Fruit fly (Drosophila melanogaster): ENCODE measurements around the gene Cpr97Eb.

Cpr97Eb gene

dm6 chr3R:27131408-27131807 lies 40.5 kb upstream of the Cpr97Eb start (continued):
- TF ChIP-seq lilli (GFP tag; optimal IDR thresholded peaks at IDR 0.05) (peak; percentile 25), Ravus (GFP tag; IDR thresholded peaks at IDR 0.05) (no peak), Asciz (GFP tag; optimal IDR thresholded peaks at IDR 0.05) (peak; percentile 35), CoRest (tag; optimal IDR thresholded peaks at IDR 0.05) (peak; percentile 1), CG11085 (GFP tag; IDR thresholded peaks at IDR 0.05) (peak; percentile 46; the same call in 1 of the 2 replicates), lov (optimal IDR thresholded peaks at IDR 0.05) (no peak), lov (GFP tag; IDR thresholded peaks at IDR 0.05) (no peak), CTCF (GFP tag; optimal IDR thresholded peaks at IDR 0.05) (no peak), CG4424 (GFP tag; optimal IDR thresholded peaks at IDR 0.05) (no peak), CG12769 (tag; optimal IDR thresholded peaks at IDR 0.05) (peak; percentile 89), CG6854 (GFP tag; optimal IDR thresholded peaks at IDR 0.05) (peak; percentile 27), cas (GFP tag; IDR thresholded peaks at IDR 0.05) (no peak), odd (GFP tag; optimal IDR thresholded peaks at IDR 0.05) (peak; percentile 36), lmd (GFP tag; IDR thresholded peaks at IDR 0.05) (peak; percentile 28; the same call in 1 of the 2 replicates), mirr (GFP tag; optimal IDR thresholded peaks at IDR 0.05) (peak; percentile 54), Rx (GFP tag; IDR thresholded peaks at IDR 0.05) (no peak), CG16813 (GFP tag; IDR thresholded peaks at IDR 0.05; ENCODE audit: partially characterized antibody) (no peak), nerfin-2 (GFP tag; IDR thresholded peaks at IDR 0.05; ENCODE audit: partially characterized antibody) (no peak), sc (optimal IDR thresholded peaks at IDR 0.05) (no peak), sc (GFP tag; optimal IDR thresholded peaks at IDR 0.05) (no peak), toy (GFP tag; IDR thresholded peaks at IDR 0.05) (peak; percentile 56; the same call in 1 of the 2 replicates), H2.0 (GFP tag; IDR thresholded peaks at IDR 0.05) (0 out of 2 replicates have a peak, but pooled peaks have one; percentile 12), Hr51 (GFP tag; optimal IDR thresholded peaks at IDR 0.05) (peak in 1 of 2 experiments; percentile 23), CG17802 (tag; optimal IDR thresholded peaks at IDR 0.05) (no peak), CG10959 (GFP tag; IDR thresholded peaks at IDR 0.05) (no peak), CG11696 (GFP tag; IDR thresholded peaks at IDR 0.05) (no peak), ssp (GFP tag; IDR thresholded peaks at IDR 0.05) (no peak), CG13287 (GFP tag; IDR thresholded peaks at IDR 0.05; ENCODE audit: partially characterized antibody) (no peak), scrt (GFP tag; optimal IDR thresholded peaks at IDR 0.05) (peak; percentile 52), Kr (GFP tag; optimal IDR thresholded peaks at IDR 0.05) (no peak), Mrtf (GFP tag; IDR thresholded peaks at IDR 0.05) (0 out of 3 replicates have a peak, but pooled peaks have one; percentile 29), amos (GFP tag; IDR thresholded peaks at IDR 0.05; ENCODE audit: partially characterized antibody) (no peak), CG8924 (tag; optimal IDR thresholded peaks at IDR 0.05) (no peak), Six4 (GFP tag; optimal IDR thresholded peaks at IDR 0.05) (no peak), gro (GFP tag; optimal IDR thresholded peaks at IDR 0.05) (peak; percentile 73), CG12942 (GFP tag; optimal IDR thresholded peaks at IDR 0.05) (no peak), CG3407 (GFP tag; optimal IDR thresholded peaks at IDR 0.05) (no peak), CG1233 (GFP tag; optimal IDR thresholded peaks at IDR 0.05) (peak; percentile 48), CG3065 (GFP tag; optimal IDR thresholded peaks at IDR 0.05) (no peak), CG17829 (tag; optimal IDR thresholded peaks at IDR 0.05) (no peak), jing (GFP tag; optimal IDR thresholded peaks at IDR 0.05) (no peak), peb (GFP tag; IDR thresholded peaks at IDR 0.05) (no peak), CG12299 (tag; optimal IDR thresholded peaks at IDR 0.05) (peak; percentile 8), CG9215 (GFP tag; IDR thresholded peaks at IDR 0.05) (no peak), Rfx (GFP tag; IDR thresholded peaks at IDR 0.05) (peak; percentile 77), pzg (GFP tag; optimal IDR thresholded peaks at IDR 0.05) (peak; percentile 9), gfzf (GFP tag; optimal IDR thresholded peaks at IDR 0.05) (no peak), CG4360 (GFP tag; IDR thresholded peaks at IDR 0.05) (no peak), Gug (GFP tag; IDR thresholded peaks at IDR 0.05) (no peak), sna (GFP tag; IDR thresholded peaks at IDR 0.05; ENCODE audit: partially characterized antibody) (no peak), CG6654 (GFP tag; optimal IDR thresholded peaks at IDR 0.05) (no peak), ind (GFP tag; optimal IDR thresholded peaks at IDR 0.05) (no peak)
